Fruit fly (Drosophila melanogaster): ENCODE data around the gene CG11597.

Gene CG11597

DNA sequence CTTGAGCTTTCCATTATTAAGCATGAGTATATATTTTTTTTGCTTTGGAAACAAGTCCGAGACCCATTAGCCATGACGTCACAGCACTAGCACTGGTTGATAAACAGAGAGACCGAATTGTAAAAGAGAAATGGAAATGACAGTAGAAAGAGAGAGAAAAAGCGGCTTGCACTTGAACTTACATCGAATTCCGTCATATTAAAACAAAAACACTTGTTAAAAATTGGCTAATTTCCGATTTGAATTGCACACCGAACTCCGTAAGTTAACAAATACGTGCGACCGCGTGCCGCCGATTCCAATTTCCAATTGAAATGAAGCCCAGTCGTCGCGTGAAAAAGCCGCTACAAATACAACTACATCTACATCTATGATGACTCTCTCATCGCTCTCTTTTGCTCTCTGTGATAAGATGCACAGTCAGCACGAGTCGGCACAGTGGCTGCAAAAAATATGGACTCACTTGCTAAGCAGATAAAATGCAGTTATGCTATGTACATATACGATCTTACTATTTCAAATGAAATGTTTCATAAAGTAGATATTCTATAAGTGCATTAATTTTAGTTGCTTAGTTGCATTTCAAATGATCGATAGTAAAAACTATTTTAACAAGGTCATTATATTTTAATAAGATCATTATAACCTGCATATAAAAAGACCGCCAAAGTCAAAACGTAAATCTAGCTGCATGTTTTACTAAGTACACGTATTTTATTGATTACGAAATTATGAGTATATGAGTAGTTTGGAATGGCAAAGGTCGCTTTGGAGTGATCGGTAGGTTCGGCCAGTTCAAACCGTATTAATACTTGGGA, 2.2 kb downstream of the CG11597 start:
- no peak for TF ChIP-seq Clk (GFP tag; optimal IDR thresholded peaks at IDR 0.05)
- TF ChIP-seq tj (GFP tag; optimal IDR thresholded peaks at IDR 0.05): peak; percentile 99
- TF ChIP-seq Mnt (GFP tag; optimal IDR thresholded peaks at IDR 0.05): peak; percentile 89
- no peak for TF ChIP-seq CG5204 (GFP tag; optimal IDR thresholded peaks at IDR 0.05)
- TF ChIP-seq bab1 (GFP tag; optimal IDR thresholded peaks at IDR 0.05): peak; percentile 64
- TF ChIP-seq kay (GFP tag; ENCODE audit: borderline replicate concordance): peak; percentile 99
- peak; percentile 51 for TF ChIP-seq CG7101 (tag; optimal IDR thresholded peaks at IDR 0.05)
- no peak for TF ChIP-seq CG14711 (tag; optimal IDR thresholded peaks at IDR 0.05)
- peak; percentile 65 to 92 for TF ChIP-seq cnc (optimal IDR thresholded peaks at IDR 0.05)
- peak; percentile 83 for TF ChIP-seq ovo (GFP tag; optimal IDR thresholded peaks at IDR 0.05)
- TF ChIP-seq Crg-1 (GFP tag; optimal IDR thresholded peaks at IDR 0.05): no peak
- TF ChIP-seq CG7045 (GFP tag; optimal IDR thresholded peaks at IDR 0.05): peak; percentile 32
- TF ChIP-seq Hr96 (GFP tag; optimal IDR thresholded peaks at IDR 0.05): peak; percentile 30
- TF ChIP-seq pad (GFP tag; optimal IDR thresholded peaks at IDR 0.05): no peak
- peak; percentile 37 for TF ChIP-seq CG11617 (GFP tag; optimal IDR thresholded peaks at IDR 0.05)
- TF ChIP-seq CG12768 (GFP tag; optimal IDR thresholded peaks at IDR 0.05): peak; percentile 12
- peak; percentile 33 for TF ChIP-seq CG1620 (GFP tag; optimal IDR thresholded peaks at IDR 0.05)
- TF ChIP-seq CG33017 (tag; optimal IDR thresholded peaks at IDR 0.05): peak; percentile 60
- TF ChIP-seq toe (GFP tag; optimal IDR thresholded peaks at IDR 0.05): peak; percentile 24
- peak; percentile 91 for TF ChIP-seq cic (GFP tag; optimal IDR thresholded peaks at IDR 0.05)

- TF ChIP-seq bab1 (GFP tag; optimal IDR thresholded peaks at IDR 0.05): no peak
- no peak for TF ChIP-seq CG7101 (tag; optimal IDR thresholded peaks at IDR 0.05)
- no peak for TF ChIP-seq CG1620 (GFP tag; optimal IDR thresholded peaks at IDR 0.05)
- peak; percentile 73 for TF ChIP-seq kay (GFP tag; ENCODE audit: borderline replicate concordance)
Measured at dm6 chr3L:11816641-11817040, 5.4 kb downstream of the CG11597 start.

- TF ChIP-seq Crg-1 (GFP tag; optimal IDR thresholded peaks at IDR 0.05) (no peak), CG7045 (GFP tag; optimal IDR thresholded peaks at IDR 0.05) (no peak), kay (GFP tag; ENCODE audit: borderline replicate concordance) (peak; percentile 81), Clk (GFP tag; optimal IDR thresholded peaks at IDR 0.05) (no peak), ovo (GFP tag; optimal IDR thresholded peaks at IDR 0.05) (no peak), cic (GFP tag; optimal IDR thresholded peaks at IDR 0.05) (no peak), CG11617 (GFP tag; optimal IDR thresholded peaks at IDR 0.05) (no peak), Hr96 (GFP tag; optimal IDR thresholded peaks at IDR 0.05) (no peak), CG12768 (GFP tag; optimal IDR thresholded peaks at IDR 0.05) (no peak), CG33017 (tag; optimal IDR thresholded peaks at IDR 0.05) (no peak), CG1620 (GFP tag; optimal IDR thresholded peaks at IDR 0.05) (no peak), tj (GFP tag; optimal IDR thresholded peaks at IDR 0.05) (peak; percentile 14), pad (GFP tag; optimal IDR thresholded peaks at IDR 0.05) (no peak), bab1 (GFP tag; optimal IDR thresholded peaks at IDR 0.05) (peak; percentile 52)
Measured at dm6 chr3L:11815220-11815797, 6.8 kb downstream of the CG11597 start, which contains the start of gene CG14130. Gene CG14130, plus strand, starts transcription at chr3L:11815444.

DNA sequence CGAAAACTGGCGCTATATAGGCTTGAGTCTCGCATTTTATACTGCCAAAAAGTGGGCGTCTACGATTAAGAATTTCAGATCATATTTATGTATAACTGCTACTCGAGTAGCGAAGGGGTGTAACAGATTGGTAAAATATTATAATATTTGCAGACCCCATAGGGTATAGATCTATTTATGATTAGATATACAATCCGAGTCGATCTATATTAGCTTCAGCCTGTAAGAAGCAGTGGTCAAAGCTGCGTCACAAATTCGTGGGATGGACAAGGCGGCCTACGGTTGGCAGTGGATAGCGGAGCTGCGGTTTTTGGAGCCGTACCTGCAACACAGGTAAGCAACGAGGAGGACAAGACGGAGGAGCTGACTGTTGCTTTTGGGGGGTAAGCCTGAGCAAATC, 7.4 kb downstream of the CG11597 start, which contains the start of gene Cubn2:
Gene Cubn2, minus strand, starts transcription at position 101 of the 400 bp plus-strand sequence.
- TF ChIP-seq toe (GFP tag; optimal IDR thresholded peaks at IDR 0.05) (no peak), CG12768 (GFP tag; optimal IDR thresholded peaks at IDR 0.05) (no peak), bab1 (GFP tag; optimal IDR thresholded peaks at IDR 0.05) (no peak), CG5204 (GFP tag; optimal IDR thresholded peaks at IDR 0.05) (no peak), kay (GFP tag; ENCODE audit: borderline replicate concordance) (no peak), Clk (GFP tag; optimal IDR thresholded peaks at IDR 0.05) (no peak), Mnt (GFP tag; optimal IDR thresholded peaks at IDR 0.05) (no peak), Hr96 (GFP tag; optimal IDR thresholded peaks at IDR 0.05) (no peak), CG33017 (tag; optimal IDR thresholded peaks at IDR 0.05) (no peak)

DNA sequence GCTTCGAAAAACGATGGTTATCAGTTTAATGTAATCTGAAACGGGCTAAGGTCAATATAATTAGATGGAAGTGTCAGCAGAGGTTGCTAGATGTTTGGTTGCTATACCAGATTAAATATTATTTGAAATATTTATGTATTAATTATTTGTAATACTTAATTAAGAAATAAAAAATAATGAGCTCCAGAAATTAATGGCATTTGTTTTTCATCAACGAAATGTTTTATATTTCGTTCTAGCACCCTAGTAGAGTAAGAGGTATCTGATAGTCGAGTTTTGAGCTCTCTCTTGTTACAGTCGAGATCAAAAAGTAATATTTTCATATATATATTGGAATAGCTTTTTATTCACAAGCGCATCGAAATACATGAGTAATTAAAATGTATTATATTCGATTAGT, 20.5 kb downstream of the CG11597 start:
- TF ChIP-seq Crg-1 (GFP tag; optimal IDR thresholded peaks at IDR 0.05): no peak
- no peak for TF ChIP-seq CG7101 (tag; optimal IDR thresholded peaks at IDR 0.05)
- no peak for TF ChIP-seq CG14711 (tag; optimal IDR thresholded peaks at IDR 0.05)
- no peak for TF ChIP-seq CG12768 (GFP tag; optimal IDR thresholded peaks at IDR 0.05)
- no peak for TF ChIP-seq CG7045 (GFP tag; optimal IDR thresholded peaks at IDR 0.05)
- no peak for TF ChIP-seq cic (GFP tag; optimal IDR thresholded peaks at IDR 0.05)
- no peak for TF ChIP-seq CG5204 (GFP tag; optimal IDR thresholded peaks at IDR 0.05)
- TF ChIP-seq Clk (GFP tag; optimal IDR thresholded peaks at IDR 0.05): no peak
- no peak for TF ChIP-seq tj (GFP tag; optimal IDR thresholded peaks at IDR 0.05)
- TF ChIP-seq toe (GFP tag; optimal IDR thresholded peaks at IDR 0.05): no peak
- no peak for TF ChIP-seq cnc (optimal IDR thresholded peaks at IDR 0.05)
- no peak for TF ChIP-seq Mnt (GFP tag; optimal IDR thresholded peaks at IDR 0.05)
- no peak for TF ChIP-seq Hr96 (GFP tag; optimal IDR thresholded peaks at IDR 0.05)

DNA sequence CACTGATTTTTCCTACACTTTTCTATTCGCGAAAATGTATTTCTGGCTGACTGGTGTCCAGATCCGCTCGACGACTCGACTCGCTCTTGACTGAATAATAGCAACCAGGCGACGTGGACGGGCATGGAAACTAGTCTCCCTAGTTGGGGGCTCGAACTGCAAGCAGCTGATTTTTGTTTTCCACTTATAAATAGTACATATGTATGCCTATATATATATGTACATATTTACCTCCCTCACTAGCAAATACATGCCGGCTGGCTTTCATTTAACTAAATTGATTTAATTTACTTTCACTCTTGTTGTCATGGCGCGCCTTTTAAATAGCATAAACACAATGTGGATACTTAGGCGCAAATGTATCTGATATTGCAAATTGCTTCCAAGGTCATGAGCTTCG, 21.3 kb downstream of the CG11597 start, which contains the start of gene Gcat:
Gene Gcat, minus strand, starts transcription at position 101 of the 400 bp plus-strand sequence.
- TF ChIP-seq pad (GFP tag; optimal IDR thresholded peaks at IDR 0.05) (no peak), CG33017 (tag; optimal IDR thresholded peaks at IDR 0.05) (no peak), ovo (GFP tag; optimal IDR thresholded peaks at IDR 0.05) (no peak), kay (GFP tag; ENCODE audit: borderline replicate concordance) (no peak), Crg-1 (GFP tag; optimal IDR thresholded peaks at IDR 0.05) (no peak), cnc (optimal IDR thresholded peaks at IDR 0.05) (no peak), CG7101 (tag; optimal IDR thresholded peaks at IDR 0.05) (no peak), toe (GFP tag; optimal IDR thresholded peaks at IDR 0.05) (no peak), Hr96 (GFP tag; optimal IDR thresholded peaks at IDR 0.05) (no peak), CG14711 (tag; optimal IDR thresholded peaks at IDR 0.05) (no peak)
